Fruit fly (Drosophila melanogaster) whole organism, embryonic: ENCODE data around the gene CG44385.

Source experiments
- B-H2 ChIP-seq: fragments of 200-800 bp; sonication (Bioruptor generic); optimal IDR thresholded peaks from 2 replicates; lab custom pipeline; 2018; ENCODE audit warnings: missing biosample characterization, mild to moderate bottlenecking, missing genetic modification characterization
- BEAF-32 ChIP-seq: fragments of 200-800 bp; sonication (Bioruptor generic); optimal IDR thresholded peaks from 3 replicates; lab custom pipeline; 2017; ENCODE audit warnings: missing biosample characterization, missing genetic modification characterization, mild to moderate bottlenecking, moderate library complexity, missing genetic modification reagents
- CG10431 ChIP-seq: fragments of 200-800 bp; sonication (Bioruptor generic); optimal IDR thresholded peaks from 3 replicates; lab custom pipeline; 2018; ENCODE audit warnings: missing biosample characterization, mild to moderate bottlenecking, missing genetic modification characterization
- CG12219 ChIP-seq: fragments of 200-800 bp; sonication (Bioruptor generic); optimal IDR thresholded peaks from 3 replicates; lab custom pipeline; 2018; ENCODE audit warnings: missing biosample characterization, mild to moderate bottlenecking, missing genetic modification characterization
- CG13287 ChIP-seq: fragments of 200-800 bp; sonication (Bioruptor generic); IDR thresholded peaks from 2 replicates; pipeline ENCODE4 v1.3.6; 2022; ENCODE audit warnings: missing biosample characterization, missing genetic modification characterization; ENCODE audit not compliant: partially characterized antibody
- CG14710 ChIP-seq: fragments of 200-800 bp; sonication (Bioruptor generic); optimal IDR thresholded peaks from 3 replicates; lab custom pipeline; 2019; ENCODE audit warnings: missing biosample characterization, mild to moderate bottlenecking, missing genetic modification characterization, moderate library complexity
- CG14860 ChIP-seq: fragments of 200-800 bp; sonication (Bioruptor generic); IDR thresholded peaks from 3 replicates; pipeline ENCODE4 v1.3.6; 2022; ENCODE audit warnings: missing biosample characterization, missing genetic modification characterization; ENCODE audit not compliant: partially characterized antibody
- CG14965 ChIP-seq: fragments of 200-800 bp; sonication (Bioruptor generic); optimal IDR thresholded peaks from 2 replicates; lab custom pipeline; 2016; ENCODE audit warnings: missing biosample characterization, missing genetic modification characterization, borderline replicate concordance
- CG2712 ChIP-seq: fragments of 200-800 bp; optimal IDR thresholded peaks from 3 replicates; lab custom pipeline; 2019; ENCODE audit warnings: missing biosample characterization, mild to moderate bottlenecking, missing genetic modification characterization, moderate library complexity
- CG2875 ChIP-seq: fragments of 200-800 bp; sonication (Bioruptor generic); optimal IDR thresholded peaks from 2 replicates; lab custom pipeline; 2017; ENCODE audit warnings: missing biosample characterization, mild to moderate bottlenecking, missing genetic modification characterization, missing genetic modification reagents
- CG3407 ChIP-seq: fragments of 200-800 bp; sonication (Bioruptor generic); optimal IDR thresholded peaks from 2 replicates; lab custom pipeline; 2018; ENCODE audit warnings: missing biosample characterization, mild to moderate bottlenecking, missing genetic modification characterization
- CG3995 ChIP-seq: fragments of 200-800 bp; sonication (Bioruptor generic); optimal IDR thresholded peaks from 3 replicates; lab custom pipeline; 2016; ENCODE audit warnings: missing biosample characterization, missing genetic modification characterization
- CG42726 ChIP-seq: fragments of 200-800 bp; sonication (Bioruptor generic); IDR thresholded peaks from 2 replicates; pipeline ENCODE4 v1.3.6; 2022; ENCODE audit warnings: missing biosample characterization, missing genetic modification characterization; ENCODE audit not compliant: partially characterized antibody
- CG4617 ChIP-seq: fragments of 200-800 bp; sonication (Bioruptor generic); optimal IDR thresholded peaks from 3 replicates; lab custom pipeline; 2016; ENCODE audit warnings: missing biosample characterization, missing genetic modification characterization, borderline replicate concordance
- CHES-1-like ChIP-seq: fragments of 200-800 bp; sonication (Bioruptor generic); optimal IDR thresholded peaks from 2 replicates; lab custom pipeline; 2016; ENCODE audit warnings: missing biosample characterization, missing genetic modification characterization
- Dbx ChIP-seq: fragments of 200-800 bp; sonication (Bioruptor generic); IDR thresholded peaks from 3 replicates; pipeline ENCODE4 v1.3.6; 2022; ENCODE audit warnings: missing biosample characterization, missing genetic modification characterization
- E2f2 ChIP-seq: fragments of 200-800 bp; sonication (Bioruptor generic); IDR thresholded peaks from 2 replicates; pipeline ENCODE4 v1.3.6; 2022; ENCODE audit warnings: missing biosample characterization, missing genetic modification characterization
- Gsc ChIP-seq: fragments of 200-800 bp; sonication (Bioruptor generic); IDR thresholded peaks from 2 replicates; pipeline ENCODE4 v1.3.6; 2022; ENCODE audit warnings: missing biosample characterization, missing genetic modification characterization
- Opbp ChIP-seq: fragments of 200-800 bp; sonication (Bioruptor generic); IDR thresholded peaks from 3 replicates; pipeline ENCODE4 v1.3.6; 2022; ENCODE audit warnings: missing biosample characterization, missing genetic modification characterization; ENCODE audit not compliant: partially characterized antibody
- Pdp1 ChIP-seq, 2 experiments: fragments of 200-800 bp; sonication (Bioruptor generic); optimal IDR thresholded peaks; 3 replicates each; lab custom pipeline; 2016; ENCODE audit warnings: missing biosample characterization in 2 of 2, missing genetic modification characterization in 2 of 2, mild to moderate bottlenecking in 1 of 2, moderate library complexity in 1 of 2
- Scr ChIP-seq: fragments of 200-800 bp; sonication (Bioruptor generic); IDR thresholded peaks from 2 replicates; pipeline ENCODE4 v1.3.6; 2022; ENCODE audit warnings: missing biosample characterization, missing genetic modification characterization; ENCODE audit not compliant: partially characterized antibody
- Sry-δ ChIP-seq: fragments of 200-800 bp; sonication (Bioruptor generic); optimal IDR thresholded peaks from 2 replicates; lab custom pipeline; 2016; ENCODE audit warnings: missing biosample characterization, missing genetic modification characterization
- Ssrp ChIP-seq: fragments of 200-800 bp; sonication (Bioruptor generic); optimal IDR thresholded peaks from 2 replicates; lab custom pipeline; 2018; ENCODE audit warnings: missing biosample characterization, mild to moderate bottlenecking, missing genetic modification characterization, moderate library complexity
- Tbp ChIP-seq: fragments of >200 bp; optimal IDR thresholded peaks from 2 replicates; lab custom pipeline; 2018; ENCODE audit warnings: missing biosample characterization, missing genetic modification characterization
- aop ChIP-seq: fragments of 200-800 bp; sonication (Bioruptor generic); IDR thresholded peaks from 2 replicates; pipeline ENCODE4 v1.3.6; 2022; ENCODE audit warnings: missing biosample characterization, missing genetic modification characterization
- bbx ChIP-seq: fragments of 200-800 bp; sonication (Bioruptor generic); IDR thresholded peaks from 2 replicates; pipeline ENCODE4 v1.3.6; 2022; ENCODE audit warnings: missing biosample characterization, missing genetic modification characterization; ENCODE audit not compliant: partially characterized antibody
- crc ChIP-seq: fragments of 200-800 bp; sonication (Bioruptor generic); optimal IDR thresholded peaks from 2 replicates; lab custom pipeline; 2016; ENCODE audit warnings: missing biosample characterization, missing genetic modification characterization
- crp ChIP-seq, 2 experiments: fragments of 200-800 bp; sonication (Bioruptor generic); optimal IDR thresholded peaks; 2 replicates in 1 of 2; 3 replicates in 1 of 2; lab custom pipeline; 2017; ENCODE audit warnings: missing biosample characterization in 2 of 2, missing genetic modification characterization in 2 of 2, mild to moderate bottlenecking in 1 of 2, moderate library complexity in 1 of 2
- eve ChIP-seq, 2 experiments: fragments of >200 bp; optimal IDR thresholded peaks; 2 replicates each; lab custom pipeline; 2017; ENCODE audit warnings: missing biosample characterization in 2 of 2, missing genetic modification characterization in 2 of 2
- fd3F ChIP-seq: fragments of 200-800 bp; sonication (Bioruptor generic); optimal IDR thresholded peaks from 2 replicates; lab custom pipeline; 2018; ENCODE audit warnings: missing biosample characterization, mild to moderate bottlenecking, missing genetic modification characterization, moderate library complexity
- hbn ChIP-seq: fragments of 200-800 bp; sonication (Bioruptor generic); IDR thresholded peaks from 2 replicates; pipeline ENCODE4 v1.3.6; 2022; ENCODE audit warnings: missing biosample characterization, missing genetic modification characterization; ENCODE audit not compliant: partially characterized antibody
- her ChIP-seq: fragments of 200-800 bp; sonication (Bioruptor generic); optimal IDR thresholded peaks from 2 replicates; lab custom pipeline; 2016; ENCODE audit warnings: missing biosample characterization, missing genetic modification characterization
- lola ChIP-seq, 3 experiments: fragments of >200 bp in 2 of 3; fragments of 200-800 bp in 1 of 3; sonication (Bioruptor generic) in 1 of 3; optimal IDR thresholded peaks; 2 replicates each; lab custom pipeline; 2017 to 2019; ENCODE audit warnings: missing biosample characterization in 3 of 3, missing genetic modification characterization in 3 of 3, mild to moderate bottlenecking in 1 of 3, moderate library complexity in 1 of 3
- mld ChIP-seq: fragments of 200-800 bp; sonication (Bioruptor generic); IDR thresholded peaks from 3 replicates; pipeline ENCODE4 v1.3.6; 2022; ENCODE audit warnings: missing biosample characterization, missing genetic modification characterization; ENCODE audit not compliant: partially characterized antibody
- nerfin-2 ChIP-seq: fragments of 200-800 bp; sonication (Bioruptor generic); IDR thresholded peaks from 2 replicates; pipeline ENCODE4 v1.3.6; 2022; ENCODE audit warnings: missing biosample characterization, missing genetic modification characterization; ENCODE audit not compliant: partially characterized antibody
- oc ChIP-seq: fragments of 200-800 bp; sonication (Bioruptor generic); optimal IDR thresholded peaks from 2 replicates; lab custom pipeline; 2018; ENCODE audit warnings: missing biosample characterization, mild to moderate bottlenecking, missing genetic modification characterization, moderate library complexity
- phol ChIP-seq: fragments of 200-800 bp; sonication (Bioruptor generic); optimal IDR thresholded peaks from 3 replicates; lab custom pipeline; 2018; ENCODE audit warnings: missing biosample characterization, mild to moderate bottlenecking, missing genetic modification characterization, moderate library complexity
- repo ChIP-seq: fragments of 200-800 bp; sonication (Bioruptor generic); optimal IDR thresholded peaks from 2 replicates; lab custom pipeline; 2016; ENCODE audit warnings: missing biosample characterization, missing genetic modification characterization
- sima ChIP-seq: fragments of 200-800 bp; sonication (Bioruptor generic); optimal IDR thresholded peaks from 2 replicates; lab custom pipeline; 2016; ENCODE audit warnings: missing biosample characterization, missing genetic modification characterization
- sna ChIP-seq: fragments of 200-800 bp; sonication (Bioruptor generic); IDR thresholded peaks from 2 replicates; pipeline ENCODE4 v1.3.6; 2022; ENCODE audit warnings: missing biosample characterization, missing genetic modification characterization; ENCODE audit not compliant: partially characterized antibody
- stwl ChIP-seq: fragments of 200-800 bp; sonication (Bioruptor generic); optimal IDR thresholded peaks from 3 replicates; lab custom pipeline; 2018; ENCODE audit warnings: missing biosample characterization, mild to moderate bottlenecking, missing genetic modification characterization, moderate library complexity
- tna ChIP-seq: fragments of 200-800 bp; sonication (Bioruptor generic); IDR thresholded peaks from 2 replicates; pipeline ENCODE4 v1.3.6; 2022; ENCODE audit warnings: missing biosample characterization, missing genetic modification characterization; ENCODE audit not compliant: partially characterized antibody
- trem ChIP-seq: fragments of 200-800 bp; optimal IDR thresholded peaks from 3 replicates; lab custom pipeline; 2019; ENCODE audit warnings: missing biosample characterization, mild to moderate bottlenecking, missing genetic modification characterization, moderate library complexity
- unc-4 ChIP-seq: fragments of 200-800 bp; sonication (Bioruptor generic); IDR thresholded peaks from 2 replicates; pipeline ENCODE4 v1.3.6; 2022; ENCODE audit warnings: missing biosample characterization, missing genetic modification characterization; ENCODE audit not compliant: partially characterized antibody
- vfl ChIP-seq: fragments of 200-800 bp; sonication (Bioruptor generic); optimal IDR thresholded peaks from 2 replicates; lab custom pipeline; 2016; ENCODE audit warnings: missing biosample characterization, missing genetic modification characterization
- wek ChIP-seq: fragments of 200-800 bp; sonication (Bioruptor generic); optimal IDR thresholded peaks from 3 replicates; lab custom pipeline; 2018; ENCODE audit warnings: missing biosample characterization, mild to moderate bottlenecking, missing genetic modification characterization, moderate library complexity

CG44385 gene

dm6 chrX:11092201-11092600 is 40.0 kb downstream of the CG44385 start, which contains the start of gene CG2061 (continued):
- TF ChIP-seq Scr (GFP tag; lab: Robert Waterston, UW) (peak; percentile 80), her (GFP tag; lab: Kevin White, UChicago) (no peak), tna (GFP tag; lab: Robert Waterston, UW) (peak; percentile 72), lola (GFP tag; optimal IDR thresholded peaks at IDR 0.05; lab: Kevin White, UChicago) (no peak), eve (GFP tag; optimal IDR thresholded peaks at IDR 0.05; lab: Kevin White, UChicago) (no peak), Pdp1 (GFP tag; optimal IDR thresholded peaks at IDR 0.05; lab: Kevin White, UChicago) (peak in 1 of 2 experiments; percentile 14), fd3F (GFP tag; lab: Kevin White, UChicago) (no peak), Dbx (GFP tag; lab: Robert Waterston, UW) (no peak), Opbp (GFP tag; lab: Robert Waterston, UW) (peak; percentile 52; the same call in 1 of the 3 replicates), Sry-δ (GFP tag; lab: Kevin White, UChicago) (peak; percentile 56), CG12219 (GFP tag; lab: Kevin White, UChicago) (no peak), Gsc (GFP tag; lab: Robert Waterston, UW) (no peak), CG2712 (no peak), CG2875 (GFP tag; lab: Kevin White, UChicago) (no peak), CG14860 (peak; percentile 84), Tbp (GFP tag; lab: Kevin White, UChicago) (no peak), bbx (GFP tag; lab: Robert Waterston, UW) (peak; percentile 68), Ssrp (tag; lab: Kevin White, UChicago) (no peak), crc (GFP tag; lab: Kevin White, UChicago) (no peak), aop (no peak), CG10431 (GFP tag; lab: Kevin White, UChicago) (no peak), nerfin-2 (GFP tag; lab: Robert Waterston, UW) (peak; percentile 71), unc-4 (GFP tag; lab: Robert Waterston, UW) (peak; percentile 71), CG14965 (GFP tag; lab: Kevin White, UChicago) (no peak), oc (no peak), CHES-1-like (GFP tag; lab: Kevin White, UChicago) (no peak)

- TF ChIP-seq CG3995 (peak; percentile 30), CG14860 (peak; percentile 96), Scr (GFP tag; lab: Robert Waterston, UW) (peak; percentile 91), wek (peak; percentile 91), CG3407 (GFP tag; lab: Kevin White, UChicago) (no peak), sna (GFP tag; lab: Robert Waterston, UW) (peak; percentile 93), B-H2 (no peak), BEAF-32 (peak; percentile 81), CG42726 (GFP tag; lab: Robert Waterston, UW) (peak; percentile 58; the same call in 1 of the 2 replicates), trem (tag; lab: Kevin White, UChicago) (peak; percentile 30), hbn (peak; percentile 72), mld (peak; percentile 82), CHES-1-like (GFP tag; lab: Kevin White, UChicago) (no peak), bbx (GFP tag; lab: Robert Waterston, UW) (peak; percentile 90), Sry-δ (GFP tag; lab: Kevin White, UChicago) (peak; percentile 58), vfl (no peak), CG4617 (peak; percentile 12), repo (GFP tag; lab: Kevin White, UChicago) (no peak), CG14710 (peak; percentile 37), E2f2 (GFP tag; lab: Robert Waterston, UW) (peak; percentile 82), stwl (peak; percentile 65), Pdp1 (GFP tag; optimal IDR thresholded peaks at IDR 0.05; lab: Kevin White, UChicago) (peak in 1 of 2 experiments; percentile 36), phol (tag; lab: Kevin White, UChicago) (no peak), crp (GFP tag; optimal IDR thresholded peaks at IDR 0.05; lab: Kevin White, UChicago) (no peak), sima (GFP tag; lab: Kevin White, UChicago) (no peak), CG13287 (GFP tag; lab: Robert Waterston, UW) (peak; percentile 94)
Observed at dm6 chrX:11090161-11090560, 42.1 kb downstream of the CG44385 start, which contains the start of gene CG2076. Gene CG2076 (plus strand): TSS chrX:11090210.
